Fruit fly (Drosophila melanogaster): ENCODE measurements around the gene Sarm.

Sarm gene

DNA sequence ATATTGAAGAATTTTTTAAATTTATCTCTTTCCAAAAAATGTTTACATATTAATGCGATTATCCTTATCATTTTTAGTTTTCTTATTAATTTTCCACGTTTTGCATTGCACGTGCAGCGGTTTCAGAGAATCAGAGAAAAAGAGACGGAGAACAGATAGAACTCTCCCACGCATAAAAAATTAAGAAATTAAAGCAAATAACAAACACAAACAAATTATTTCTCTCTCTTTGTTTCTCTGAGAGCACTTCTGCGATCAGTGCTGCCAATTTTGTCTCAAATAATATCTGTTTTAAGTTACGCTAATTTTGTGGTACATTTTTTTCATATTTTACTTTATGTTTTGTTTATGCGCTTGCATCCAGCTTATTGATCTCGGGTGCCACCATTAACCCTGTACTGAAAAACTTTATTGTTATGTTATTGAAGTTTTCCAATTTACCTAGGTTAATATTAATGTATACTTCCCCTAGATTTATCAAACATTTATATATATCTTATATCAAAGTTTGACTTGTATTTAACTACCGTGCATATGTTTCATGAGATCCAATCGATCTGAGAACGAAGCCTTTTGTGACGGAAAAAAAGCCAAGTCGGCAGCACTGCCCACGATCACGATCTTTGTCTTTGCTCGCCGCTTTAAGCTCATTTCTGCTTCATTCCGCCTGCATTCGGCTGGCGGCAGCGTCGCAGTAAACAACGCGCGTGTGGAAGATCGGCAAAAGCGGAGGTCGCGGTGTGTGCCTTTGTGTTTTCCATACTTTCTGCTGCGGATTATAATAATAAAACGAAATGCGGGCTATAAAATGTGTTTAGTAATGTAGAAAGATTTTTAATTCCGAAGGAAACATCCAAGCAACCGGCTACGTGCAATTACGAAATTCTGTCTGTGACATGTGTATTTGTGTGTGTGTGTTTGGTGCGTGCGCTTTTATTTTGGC is at the start of gene Sarm (continued):
- TF ChIP-seq CG10979 (tag; optimal IDR thresholded peaks at IDR 0.05) (peak; percentile 32), maf-S (GFP tag; optimal IDR thresholded peaks at IDR 0.05) (peak; percentile 10), CG15514 (GFP tag; optimal IDR thresholded peaks at IDR 0.05) (peak; percentile 32), Hr39 (optimal IDR thresholded peaks at IDR 0.05) (no peak), D (optimal IDR thresholded peaks at IDR 0.05) (no peak), D (GFP tag; optimal IDR thresholded peaks at IDR 0.05) (peak; percentile 35), CG4424 (GFP tag; optimal IDR thresholded peaks at IDR 0.05) (peak; percentile 23), ssp (GFP tag; IDR thresholded peaks at IDR 0.05) (no peak), CG3065 (GFP tag; optimal IDR thresholded peaks at IDR 0.05) (no peak), Poxn (GFP tag; IDR thresholded peaks at IDR 0.05) (no peak), ems (GFP tag; optimal IDR thresholded peaks at IDR 0.05) (no peak), amos (GFP tag; IDR thresholded peaks at IDR 0.05; ENCODE audit: partially characterized antibody) (peak; percentile 19; the same call in 1 of the 2 replicates), inv (GFP tag; IDR thresholded peaks at IDR 0.05; ENCODE audit: partially characterized antibody) (no peak), CG34376 (GFP tag; optimal IDR thresholded peaks at IDR 0.05) (no peak), Myb (GFP tag; optimal IDR thresholded peaks at IDR 0.05) (no peak), CG8281 (tag; optimal IDR thresholded peaks at IDR 0.05) (no peak), Ravus (GFP tag; IDR thresholded peaks at IDR 0.05) (no peak), hb (GFP tag; IDR thresholded peaks at IDR 0.05; ENCODE audit: partially characterized antibody) (no peak), HmgD (GFP tag; optimal IDR thresholded peaks at IDR 0.05) (no peak), CG18011 (GFP tag; optimal IDR thresholded peaks at IDR 0.05) (no peak), shn (GFP tag; optimal IDR thresholded peaks at IDR 0.05) (no peak), CG8478 (optimal IDR thresholded peaks at IDR 0.05) (no peak), ttk (GFP tag; IDR thresholded peaks at IDR 0.05) (no peak), CG4707 (GFP tag; optimal IDR thresholded peaks at IDR 0.05) (no peak), Atf6 (GFP tag; IDR thresholded peaks at IDR 0.05) (peak; percentile 37; the same call in 1 of the 2 replicates), sr (GFP tag; IDR thresholded peaks at IDR 0.05) (peak; percentile 72), Lhr (GFP tag; optimal IDR thresholded peaks at IDR 0.05) (peak; percentile 3), CG4360 (GFP tag; IDR thresholded peaks at IDR 0.05) (no peak), CG10543 (GFP tag; optimal IDR thresholded peaks at IDR 0.05) (peak; percentile 53), CG8290 (GFP tag; optimal IDR thresholded peaks at IDR 0.05) (peak; percentile 17), CG8290 (tag; optimal IDR thresholded peaks at IDR 0.05) (peak in 1 of 2 experiments; percentile 62), CG14710 (tag; optimal IDR thresholded peaks at IDR 0.05) (peak; percentile 30), Tbp (GFP tag; optimal IDR thresholded peaks at IDR 0.05) (no peak), oc (tag; optimal IDR thresholded peaks at IDR 0.05) (peak; percentile 77), CG17385 (GFP tag; optimal IDR thresholded peaks at IDR 0.05) (peak; percentile 51), abd-A (tag; optimal IDR thresholded peaks at IDR 0.05) (peak; percentile 13), so (GFP tag; IDR thresholded peaks at IDR 0.05) (no peak), fu2 (GFP tag; optimal IDR thresholded peaks at IDR 0.05) (no peak), Ssrp (tag; optimal IDR thresholded peaks at IDR 0.05) (peak; percentile 30), CG4617 (GFP tag; optimal IDR thresholded peaks at IDR 0.05; ENCODE audit: borderline replicate concordance) (no peak), CG6272 (GFP tag; IDR thresholded peaks at IDR 0.05) (no peak), grn (GFP tag; optimal IDR thresholded peaks at IDR 0.05) (no peak), CG15269 (tag; optimal IDR thresholded peaks at IDR 0.05) (peak; percentile 60), pnt (GFP tag; optimal IDR thresholded peaks at IDR 0.05) (no peak), Stat92E (GFP tag; optimal IDR thresholded peaks at IDR 0.05) (peak in 1 of 3 experiments; percentile 25), Blimp-1 (GFP tag; optimal IDR thresholded peaks at IDR 0.05) (peak; percentile 18), CG8765 (GFP tag; IDR thresholded peaks at IDR 0.05) (no peak), Nf-YC (tag; optimal IDR thresholded peaks at IDR 0.05) (peak; percentile 60), CG1603 (tag; optimal IDR thresholded peaks at IDR 0.05) (peak; percentile 29), E2f1 (GFP tag; IDR thresholded peaks at IDR 0.05) (no peak)

All from whole organism, embryonic.